Fruit fly (Drosophila melanogaster) whole organism: ENCODE data around the gene smp-30.

Experiments
- CG8478 ChIP-seq: fragments of >200 bp; optimal IDR thresholded peaks from 2 replicates; lab custom pipeline; 2018; ENCODE audit warnings: inconsistent platforms
- Dll ChIP-seq: fragments of >200 bp; optimal IDR thresholded peaks from 2 replicates; lab custom pipeline; 2017
- pan ChIP-seq: fragments of >200 bp; optimal IDR thresholded peaks from 2 replicates; lab custom pipeline; 2017
- psq ChIP-seq: fragments of >200 bp; optimal IDR thresholded peaks from 2 replicates; lab custom pipeline; 2017
- usp ChIP-seq: fragments of >200 bp; optimal IDR thresholded peaks from 2 replicates; lab custom pipeline; 2017; ENCODE audit warnings: missing biosample characterization, missing genetic modification characterization, mixed read lengths

DNA sequence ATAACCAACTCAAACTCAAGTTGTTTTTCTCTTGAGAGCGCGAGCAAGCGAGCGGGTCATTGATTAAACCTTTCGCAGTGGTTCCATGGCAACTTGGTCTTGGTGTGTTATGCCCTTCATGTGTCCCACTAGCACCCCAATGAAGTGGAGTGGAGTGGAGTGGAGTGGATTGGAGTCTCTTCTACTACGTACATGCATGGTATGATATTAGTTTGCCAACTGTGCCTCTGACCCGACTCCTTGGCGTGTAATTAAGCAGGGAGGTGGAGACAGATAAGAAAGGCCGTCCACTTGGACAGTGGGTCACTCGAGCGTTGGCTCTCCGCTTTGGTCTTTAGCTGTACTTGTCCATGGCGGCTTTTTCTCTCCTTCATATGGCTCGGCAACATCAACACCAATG is 3.1 kb downstream of the smp-30 start:
- TF ChIP-seq usp (GFP tag; lab: Kevin White, UChicago): no peak
- no peak for TF ChIP-seq pan (lab: Kevin White, UChicago)
- TF ChIP-seq CG8478: no peak
- TF ChIP-seq psq: no peak
- no peak for TF ChIP-seq Dll (lab: Kevin White, UChicago)
